Worm (Caenorhabditis elegans) whole organism, young adult: Measurements from ENCODE around the gene F38B6.2.

Experiments used
- B0019.2 ChIP-seq: fragments of 200-800 bp; sonication (Bioruptor generic); conservative IDR thresholded peaks from 2 replicates; pipeline ENCODE4 v1.3.6; 2022; ENCODE audit warnings: missing genetic modification reagents, missing genetic modification characterization, missing compliant biosample characterization
- B0035.1 ChIP-seq: sonication (generic microtip); optimal IDR thresholded peaks from 2 replicates; lab custom pipeline; 2016; ENCODE audit warnings: missing genetic modification characterization, mild to moderate bottlenecking, missing compliant biosample characterization, missing genotype, missing genetic modification reagents
- B0336.3 ChIP-seq: fragments of 200-800 bp; sonication (Bioruptor generic); IDR thresholded peaks from 2 replicates; pipeline ENCODE4 v1.3.6; 2022; ENCODE audit warnings: missing genetic modification characterization, missing compliant biosample characterization
- C06A6.2 ChIP-seq: fragments of 200-800 bp; sonication (Bioruptor generic); conservative IDR thresholded peaks from 2 replicates; pipeline ENCODE4 v1.3.6; 2022; ENCODE audit warnings: missing genetic modification characterization, missing compliant biosample characterization
- F10E7.11 ChIP-seq: sonication (generic microtip); optimal IDR thresholded peaks from 2 replicates; lab custom pipeline; 2017; ENCODE audit warnings: mild to moderate bottlenecking, missing genetic modification characterization, moderate library complexity, missing compliant biosample characterization
- F22D6.2 ChIP-seq: sonication (generic microtip); optimal IDR thresholded peaks from 2 replicates; lab custom pipeline; 2016; ENCODE audit warnings: mild to moderate bottlenecking, missing genetic modification characterization, missing compliant biosample characterization
- F23B12.7 ChIP-seq: sonication (generic microtip); optimal IDR thresholded peaks from 2 replicates; lab custom pipeline; 2017; ENCODE audit warnings: missing genetic modification characterization, mild to moderate bottlenecking, missing compliant biosample characterization, antibody characterized with exemption, moderate library complexity; ENCODE audit not compliant: insufficient read depth
- F33H1.4 ChIP-seq: fragments of 200-800 bp; sonication (Bioruptor generic); IDR thresholded peaks from 2 replicates; pipeline ENCODE4 v1.3.6; 2022; ENCODE audit warnings: missing genetic modification reagents, missing genetic modification characterization, missing compliant biosample characterization
- F49E8.2 ChIP-seq: sonication (generic microtip); optimal IDR thresholded peaks from 3 replicates; lab custom pipeline; 2017; ENCODE audit warnings: missing genetic modification characterization, mild to moderate bottlenecking, missing compliant biosample characterization, antibody characterized with exemption, moderate library complexity; ENCODE audit not compliant: insufficient read depth
- F57C9.4 ChIP-seq: sonication (generic microtip); optimal IDR thresholded peaks from 2 replicates; lab custom pipeline; 2017; ENCODE audit warnings: mild to moderate bottlenecking, missing genetic modification characterization, missing compliant biosample characterization
- T26A5.8 ChIP-seq: sonication (generic microtip); optimal IDR thresholded peaks from 2 replicates; lab custom pipeline; 2016; ENCODE audit warnings: missing genetic modification characterization, missing compliant biosample characterization
- Y53F4B.3 ChIP-seq: fragments of 200-800 bp; sonication (Bioruptor generic); IDR thresholded peaks from 2 replicates; pipeline ENCODE4 v1.3.6; 2022; ENCODE audit warnings: missing genetic modification reagents, missing genetic modification characterization, missing compliant biosample characterization
- akir-1 ChIP-seq: fragments of 200-800 bp; sonication (Bioruptor generic); optimal IDR thresholded peaks from 2 replicates; lab custom pipeline; 2018; ENCODE audit warnings: mild to moderate bottlenecking, missing genetic modification characterization, moderate library complexity, missing compliant biosample characterization
- ama-1 ChIP-seq, 3 experiments: fragments of 150-350 bp in 1 of 3; sonication (generic microtip) in 2 of 3; optimal IDR thresholded peaks; 2 replicates each; lab custom pipeline; 2014 to 2018; ENCODE audit warnings: missing biosample characterization in 2 of 3, missing genetic modification characterization in 2 of 3, missing genetic modification reagents in 2 of 3
- atf-7 ChIP-seq: sonication (generic microtip); optimal IDR thresholded peaks from 2 replicates; lab custom pipeline; 2017; ENCODE audit warnings: mild to moderate bottlenecking, missing genetic modification characterization, missing compliant biosample characterization
- attf-3 ChIP-seq: fragments of 200-800 bp; sonication (Bioruptor generic); conservative IDR thresholded peaks from 2 replicates; pipeline ENCODE4 v1.3.6; 2022; ENCODE audit warnings: missing genetic modification reagents, missing genetic modification characterization, missing compliant biosample characterization
- attf-5 ChIP-seq: fragments of 200-800 bp; sonication (Bioruptor generic); optimal IDR thresholded peaks from 2 replicates; lab custom pipeline; 2018; ENCODE audit warnings: mild to moderate bottlenecking, missing genetic modification characterization, missing compliant biosample characterization
- bed-2 ChIP-seq: fragments of 200-800 bp; sonication (Bioruptor generic); IDR thresholded peaks from 2 replicates; pipeline ENCODE4 v1.3.6; 2022; ENCODE audit warnings: missing genetic modification reagents, missing genetic modification characterization, missing compliant biosample characterization
- ceh-100 ChIP-seq: fragments of 200-800 bp; sonication (Bioruptor generic); IDR thresholded peaks from 2 replicates; pipeline ENCODE4 v1.3.6; 2022; ENCODE audit warnings: missing genetic modification reagents, missing genetic modification characterization, missing compliant biosample characterization
- ceh-40 ChIP-seq: fragments of 200-800 bp; sonication (Bioruptor generic); IDR thresholded peaks from 2 replicates; pipeline ENCODE4 v1.3.6; 2022; ENCODE audit warnings: missing genetic modification characterization, missing compliant biosample characterization
- chd-7 ChIP-seq: sonication (generic microtip); optimal IDR thresholded peaks from 2 replicates; lab custom pipeline; 2016; ENCODE audit warnings: mild to moderate bottlenecking, missing genetic modification characterization, moderate library complexity, missing compliant biosample characterization
- egl-44 ChIP-seq: fragments of 200-800 bp; sonication (Bioruptor generic); IDR thresholded peaks from 2 replicates; pipeline ENCODE4 v1.3.6; 2022; ENCODE audit warnings: missing genetic modification reagents, missing genetic modification characterization, missing compliant biosample characterization
- egrh-3 ChIP-seq: fragments of 200-800 bp; sonication (Bioruptor generic); IDR thresholded peaks from 2 replicates; pipeline ENCODE4 v1.3.6; 2022; ENCODE audit warnings: missing genetic modification reagents, missing genetic modification characterization, missing compliant biosample characterization
- ekl-4 ChIP-seq: fragments of 200-800 bp; sonication (Bioruptor generic); IDR thresholded peaks from 2 replicates; pipeline ENCODE4 v1.3.6; 2022; ENCODE audit warnings: missing genetic modification reagents, missing genetic modification characterization, missing compliant biosample characterization
- fkh-3 ChIP-seq: sonication (generic microtip); optimal IDR thresholded peaks from 2 replicates; lab custom pipeline; 2016; ENCODE audit warnings: mild to moderate bottlenecking, missing genetic modification characterization, missing compliant biosample characterization
- him-1 ChIP-seq: sonication (generic microtip); optimal IDR thresholded peaks from 2 replicates; lab custom pipeline; 2016; ENCODE audit warnings: missing genotype, missing genetic modification reagents, missing genetic modification characterization, missing compliant biosample characterization
- hlh-26 ChIP-seq: fragments of 200-800 bp; sonication (Bioruptor generic); conservative IDR thresholded peaks from 2 replicates; pipeline ENCODE4 v1.3.6; 2022; ENCODE audit warnings: missing genetic modification reagents, missing genetic modification characterization, missing compliant biosample characterization
- hmg-1.2 ChIP-seq: fragments of 200-800 bp; sonication (Bioruptor generic); IDR thresholded peaks from 2 replicates; pipeline ENCODE4 v1.3.6; 2022; ENCODE audit warnings: missing genetic modification reagents, missing genetic modification characterization, missing compliant biosample characterization
- lin-26 ChIP-seq: fragments of 200-800 bp; sonication (Bioruptor generic); IDR thresholded peaks from 2 replicates; pipeline ENCODE4 v1.3.6; 2022; ENCODE audit warnings: missing genetic modification reagents, missing genetic modification characterization, missing compliant biosample characterization
- lir-1 ChIP-seq: fragments of 200-800 bp; sonication (Bioruptor generic); conservative IDR thresholded peaks from 2 replicates; pipeline ENCODE4 v1.3.6; 2022; ENCODE audit warnings: missing genetic modification reagents, missing genetic modification characterization, missing compliant biosample characterization
- madf-10 ChIP-seq: sonication (generic microtip); optimal IDR thresholded peaks from 2 replicates; lab custom pipeline; 2016; ENCODE audit warnings: mild to moderate bottlenecking, missing genetic modification characterization, missing compliant biosample characterization
- madf-6 ChIP-seq: fragments of 200-800 bp; sonication (Bioruptor generic); IDR thresholded peaks from 2 replicates; pipeline ENCODE4 v1.3.6; 2022; ENCODE audit warnings: missing genetic modification reagents, missing genetic modification characterization, missing compliant biosample characterization
- mcd-1 ChIP-seq: fragments of 200-800 bp; sonication (Bioruptor generic); IDR thresholded peaks from 2 replicates; pipeline ENCODE4 v1.3.6; 2022; ENCODE audit warnings: missing genetic modification reagents, missing genetic modification characterization, missing compliant biosample characterization
- mel-28 ChIP-seq: sonication (generic microtip); optimal IDR thresholded peaks from 2 replicates; lab custom pipeline; 2016; ENCODE audit warnings: borderline replicate concordance, mild to moderate bottlenecking, missing genetic modification characterization, missing compliant biosample characterization
- nhr-90 ChIP-seq: sonication (generic microtip); optimal IDR thresholded peaks from 2 replicates; lab custom pipeline; 2016; ENCODE audit warnings: missing genotype, mild to moderate bottlenecking, missing genetic modification characterization, missing compliant biosample characterization
- pha-4 ChIP-seq: fragments of 150-350 bp; sonication (generic microtip); optimal IDR thresholded peaks from 2 replicates; lab custom pipeline; 2014; ENCODE audit warnings: missing biosample characterization, missing genetic modification reagents, missing genetic modification characterization
- somi-1 ChIP-seq: fragments of 200-800 bp; sonication (Bioruptor generic); optimal IDR thresholded peaks from 2 replicates; lab custom pipeline; 2018; ENCODE audit warnings: mild to moderate bottlenecking, missing genetic modification characterization, missing compliant biosample characterization
- tbp1 ChIP-seq: fragments of 200-800 bp; sonication (Bioruptor generic); optimal IDR thresholded peaks from 2 replicates; lab custom pipeline; 2018; ENCODE audit warnings: mild to moderate bottlenecking, missing genetic modification characterization, missing compliant biosample characterization
- tbx-9 ChIP-seq: sonication (generic microtip); optimal IDR thresholded peaks from 2 replicates; lab custom pipeline; 2016; ENCODE audit warnings: borderline replicate concordance, missing genetic modification characterization, inconsistent platforms, missing compliant biosample characterization
- tlf-1 ChIP-seq: fragments of 200-800 bp; sonication (Bioruptor generic); optimal IDR thresholded peaks from 2 replicates; lab custom pipeline; 2018; ENCODE audit warnings: mild to moderate bottlenecking, missing genetic modification characterization, missing compliant biosample characterization
- unc-130 ChIP-seq: sonication (generic microtip); optimal IDR thresholded peaks from 2 replicates; lab custom pipeline; 2016; ENCODE audit warnings: missing genetic modification reagents, missing genetic modification characterization, missing compliant biosample characterization
- unc-62 ChIP-seq: fragments of 150-350 bp; optimal IDR thresholded peaks from 2 replicates; lab custom pipeline; 2014; ENCODE audit warnings: missing biosample characterization, missing genetic modification reagents, missing genetic modification characterization
- zfh-2 ChIP-seq: fragments of 200-800 bp; sonication (Bioruptor generic); conservative IDR thresholded peaks from 2 replicates; pipeline ENCODE4 v1.3.6; 2022; ENCODE audit warnings: missing genetic modification reagents, missing genetic modification characterization, missing compliant biosample characterization
- zim-3 ChIP-seq: sonication (generic microtip); optimal IDR thresholded peaks from 2 replicates; lab custom pipeline; 2017; ENCODE audit warnings: mild to moderate bottlenecking, missing genetic modification characterization, moderate library complexity, missing compliant biosample characterization
- ztf-18 ChIP-seq: sonication (generic microtip); optimal IDR thresholded peaks from 2 replicates; lab custom pipeline; 2016; ENCODE audit warnings: missing genotype, mild to moderate bottlenecking, missing genetic modification characterization, missing compliant biosample characterization
- ztf-25 ChIP-seq: fragments of 200-800 bp; sonication (Bioruptor generic); IDR thresholded peaks from 2 replicates; pipeline ENCODE4 v1.3.6; 2022; ENCODE audit warnings: missing genetic modification reagents, missing genetic modification characterization, missing compliant biosample characterization
- ztf-28 ChIP-seq: fragments of 200-800 bp; sonication (Bioruptor generic); IDR thresholded peaks from 2 replicates; pipeline ENCODE4 v1.3.6; 2022; ENCODE audit warnings: missing genetic modification reagents, missing genetic modification characterization, missing compliant biosample characterization
- ztf-3 ChIP-seq: fragments of 200-800 bp; sonication (Bioruptor generic); optimal IDR thresholded peaks from 2 replicates; lab custom pipeline; 2018; ENCODE audit warnings: mild to moderate bottlenecking, missing genetic modification characterization, missing compliant biosample characterization

The F38B6.2 gene

ce11 chrX:6737329-6738008 is 39.1 kb downstream of the F38B6.2 start (continued):
- TF ChIP-seq fkh-3 (no peak), ztf-25 (GFP tag; lab: Robert Waterston, UW) (no peak), B0336.3 (GFP tag; lab: Robert Waterston, UW) (peak; percentile 82), madf-6 (GFP tag; lab: Robert Waterston, UW) (no peak), F33H1.4 (GFP tag; lab: Robert Waterston, UW) (no peak), unc-130 (GFP tag; lab: Kevin White, UChicago) (no peak), mcd-1 (peak; percentile 58), chd-7 (peak; percentile 92), ceh-40 (no peak), F57C9.4 (tag; lab: Kevin White, UChicago) (no peak), tbp1 (GFP tag; lab: Kevin White, UChicago) (peak; percentile 57), pha-4 (tag; lab: Kevin White, UChicago) (no peak), lir-1 (GFP tag; lab: Robert Waterston, UW) (peak; percentile 61), F22D6.2 (tag; lab: Kevin White, UChicago) (peak; percentile 89), B0035.1 (tag; lab: Kevin White, UChicago) (no peak), ztf-28 (no peak), somi-1 (GFP tag; lab: Kevin White, UChicago) (peak; percentile 98), B0019.2 (GFP tag; lab: Robert Waterston, UW) (no peak), mel-28 (tag; lab: Kevin White, UChicago) (no peak), egl-44 (GFP tag; lab: Robert Waterston, UW) (peak; percentile 64; the same call in 1 of the 2 replicates), F23B12.7 (tag; lab: Kevin White, UChicago) (no peak), ama-1 (optimal IDR thresholded peaks at IDR 0.05; lab: Kevin White, UChicago) (peak; percentile 11), ama-1 (GFP tag; optimal IDR thresholded peaks at IDR 0.05; lab: Kevin White, UChicago) (no peak), T26A5.8 (tag; lab: Kevin White, UChicago) (no peak), bed-2 (GFP tag; lab: Robert Waterston, UW) (no peak), nhr-90 (tag; lab: Kevin White, UChicago) (peak; percentile 33), atf-7 (tag; lab: Kevin White, UChicago) (peak; percentile 96), madf-10 (tag; lab: Kevin White, UChicago) (peak; percentile 79), F49E8.2 (tag; lab: Kevin White, UChicago) (no peak), Y53F4B.3 (GFP tag; lab: Robert Waterston, UW) (no peak), him-1 (tag; lab: Kevin White, UChicago) (no peak), zim-3 (tag; lab: Kevin White, UChicago) (no peak), F10E7.11 (tag; lab: Kevin White, UChicago) (peak; percentile 42), tbx-9 (tag; lab: Kevin White, UChicago) (no peak), attf-3 (no peak), zfh-2 (GFP tag; lab: Robert Waterston, UW) (peak; percentile 76; the same call in 1 of the 2 replicates), attf-5 (peak; percentile 71), ekl-4 (peak; percentile 69), ztf-3 (GFP tag; lab: Kevin White, UChicago) (peak; percentile 20), unc-62 (GFP tag; lab: Kevin White, UChicago) (peak; percentile 57), lin-26 (GFP tag; lab: Robert Waterston, UW) (no peak), hmg-1.2 (GFP tag; lab: Robert Waterston, UW) (peak; percentile 57), ceh-100 (GFP tag; lab: Robert Waterston, UW) (no peak), akir-1 (no peak), ztf-18 (tag; lab: Kevin White, UChicago) (no peak), tlf-1 (GFP tag; lab: Kevin White, UChicago) (peak; percentile 53), hlh-26 (GFP tag; lab: Robert Waterston, UW) (no peak), egrh-3 (GFP tag; lab: Robert Waterston, UW) (no peak), C06A6.2 (GFP tag; lab: Robert Waterston, UW) (peak; percentile 87)
